Worm (Caenorhabditis elegans) whole organism, young adult: ENCODE measurements around the gene lgc-14.

ENCODE experiments used
- F49E8.2 ChIP-seq: sonication (generic microtip); optimal IDR thresholded peaks from 3 replicates; lab custom pipeline; 2017; ENCODE audit warnings: missing genetic modification characterization, mild to moderate bottlenecking, missing compliant biosample characterization, antibody characterized with exemption, moderate library complexity; ENCODE audit not compliant: insufficient read depth
- ceh-27 ChIP-seq: fragments of 200-800 bp; sonication (Bioruptor generic); optimal IDR thresholded peaks from 2 replicates; lab custom pipeline; 2018; ENCODE audit warnings: mild to moderate bottlenecking, missing genetic modification characterization, moderate library complexity, missing compliant biosample characterization
- gei-17 ChIP-seq: fragments of 200-800 bp; sonication (Bioruptor generic); optimal IDR thresholded peaks from 2 replicates; lab custom pipeline; 2018; ENCODE audit warnings: mild to moderate bottlenecking, missing genetic modification characterization, missing compliant biosample characterization
- mes-4 ChIP-seq: sonication (generic microtip); optimal IDR thresholded peaks from 2 replicates; lab custom pipeline; 2016; ENCODE audit warnings: missing genotype, missing genetic modification characterization, missing compliant biosample characterization
- pha-4 ChIP-seq: fragments of 150-350 bp; sonication (generic microtip); optimal IDR thresholded peaks from 2 replicates; lab custom pipeline; 2014; ENCODE audit warnings: missing biosample characterization, missing genetic modification reagents, missing genetic modification characterization
- zim-3 ChIP-seq: sonication (generic microtip); optimal IDR thresholded peaks from 2 replicates; lab custom pipeline; 2017; ENCODE audit warnings: mild to moderate bottlenecking, missing genetic modification characterization, moderate library complexity, missing compliant biosample characterization

DNA sequence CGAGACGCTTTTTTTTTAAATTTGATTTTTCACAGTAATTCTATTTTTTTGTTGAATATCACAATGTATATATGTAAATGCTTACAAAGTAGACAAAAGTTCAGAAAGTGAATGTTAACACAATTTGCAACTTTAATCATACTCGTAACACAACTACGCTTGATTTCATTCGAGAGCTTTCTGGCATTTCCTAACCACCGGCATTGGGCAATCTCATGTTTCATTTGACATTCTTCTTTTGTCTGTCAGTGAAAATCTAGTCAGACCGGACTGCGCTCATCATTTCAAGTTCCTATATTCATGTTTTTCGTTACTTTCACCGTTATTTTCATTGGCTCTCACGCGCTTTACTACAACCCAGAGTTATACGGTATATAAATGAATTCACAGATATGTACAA lies at the start of gene lgc-14:
- no peak for TF ChIP-seq gei-17 (GFP tag; lab: Kevin White, UChicago)
- TF ChIP-seq F49E8.2 (tag; lab: Kevin White, UChicago) = no peak
- TF ChIP-seq mes-4 (tag; lab: Kevin White, UChicago) = no peak
- no peak for TF ChIP-seq zim-3 (tag; lab: Kevin White, UChicago)
- TF ChIP-seq pha-4 (tag; lab: Kevin White, UChicago) = no peak
- no peak for TF ChIP-seq ceh-27 (GFP tag; lab: Kevin White, UChicago)
